Worm (Caenorhabditis elegans): Measurements from ENCODE around the gene srz-97.

ce11 chrV:14504120-14504519, 36.1 kb upstream of the srz-97 start:
- TF ChIP-seq ama-1 (optimal IDR thresholded peaks at IDR 0.05): no peak
- TF ChIP-seq blmp-1 (tag; optimal IDR thresholded peaks at IDR 0.05; ENCODE audit: insufficient read depth): no peak
- TF ChIP-seq unc-39 (tag; optimal IDR thresholded peaks at IDR 0.05): no peak
- no peak for TF ChIP-seq ceh-16 (tag; optimal IDR thresholded peaks at IDR 0.05)
- TF ChIP-seq mab-5 (tag; optimal IDR thresholded peaks at IDR 0.05): no peak
- TF ChIP-seq C34F6.9 (tag; optimal IDR thresholded peaks at IDR 0.05): no peak
- no peak for TF ChIP-seq ceh-82 (tag; optimal IDR thresholded peaks at IDR 0.05)
- TF ChIP-seq ztf-11 (tag; optimal IDR thresholded peaks at IDR 0.05): no peak
- TF ChIP-seq elt-3 (tag; optimal IDR thresholded peaks at IDR 0.05): no peak
- TF ChIP-seq lin-39 (tag; optimal IDR thresholded peaks at IDR 0.05): no peak
- TF ChIP-seq skn-1 (tag; optimal IDR thresholded peaks at IDR 0.05): no peak
- no peak for TF ChIP-seq nhr-12 (tag; optimal IDR thresholded peaks at IDR 0.05)

All from whole organism, L2 larva.